Fruit fly (Drosophila melanogaster) whole organism, embryonic: ENCODE data around the gene Papss.
A peak's percentile ranks its signal among the peaks of the same experiment; 100 is the strongest.

ENCODE experiments used
- Asciz ChIP-seq: fragments of 200-800 bp; sonication (Bioruptor generic); optimal IDR thresholded peaks from 2 replicates; lab custom pipeline; 2017; ENCODE audit warnings: missing biosample characterization, mild to moderate bottlenecking, missing genetic modification characterization, missing genetic modification reagents
- Atf-2 ChIP-seq: fragments of 200-800 bp; sonication (Bioruptor generic); optimal IDR thresholded peaks from 2 replicates; lab custom pipeline; 2016; ENCODE audit warnings: missing biosample characterization, missing genetic modification characterization
- Bdp1 ChIP-seq: fragments of 200-800 bp; sonication (Bioruptor generic); optimal IDR thresholded peaks from 3 replicates; lab custom pipeline; 2016; ENCODE audit warnings: missing biosample characterization, missing genetic modification characterization
- BtbVII ChIP-seq: fragments of 200-800 bp; sonication (Bioruptor generic); optimal IDR thresholded peaks from 3 replicates; lab custom pipeline; 2017; ENCODE audit warnings: missing biosample characterization, mild to moderate bottlenecking, missing genetic modification characterization
- CG1602 ChIP-seq: fragments of 200-800 bp; sonication (Bioruptor generic); optimal IDR thresholded peaks from 3 replicates; lab custom pipeline; 2016; ENCODE audit warnings: missing biosample characterization, missing genetic modification characterization
- CG16813 ChIP-seq: fragments of 200-800 bp; sonication (Bioruptor generic); IDR thresholded peaks from 3 replicates; pipeline ENCODE4 v1.3.6; 2022; ENCODE audit warnings: missing biosample characterization, missing genetic modification characterization; ENCODE audit not compliant: partially characterized antibody
- CG16863 ChIP-seq: fragments of 200-800 bp; sonication (Bioruptor generic); optimal IDR thresholded peaks from 3 replicates; lab custom pipeline; 2016; ENCODE audit warnings: missing biosample characterization, missing genetic modification characterization
- CG17186 ChIP-seq: fragments of 200-800 bp; sonication (Bioruptor generic); optimal IDR thresholded peaks from 3 replicates; lab custom pipeline; 2017; ENCODE audit warnings: missing biosample characterization, missing genetic modification reagents, missing genetic modification characterization
- CG17328 ChIP-seq: fragments of 200-800 bp; sonication (Bioruptor generic); IDR thresholded peaks from 2 replicates; pipeline ENCODE4 v1.3.6; 2022; ENCODE audit warnings: missing biosample characterization, missing genetic modification characterization
- CG17612 ChIP-seq: fragments of 200-800 bp; sonication (Bioruptor generic); IDR thresholded peaks from 2 replicates; pipeline ENCODE4 v1.3.6; 2022; ENCODE audit warnings: missing biosample characterization, missing genetic modification characterization
- CG18011 ChIP-seq: fragments of 200-800 bp; sonication (Bioruptor generic); optimal IDR thresholded peaks from 2 replicates; lab custom pipeline; 2017; ENCODE audit warnings: missing biosample characterization, missing genetic modification characterization, mild to moderate bottlenecking, moderate library complexity, missing genotype
- CG2116 ChIP-seq: fragments of 200-800 bp; sonication (Bioruptor generic); optimal IDR thresholded peaks from 3 replicates; lab custom pipeline; 2018; ENCODE audit warnings: missing biosample characterization, mild to moderate bottlenecking, missing genetic modification characterization
- CG2199 ChIP-seq: fragments of 200-800 bp; sonication (Bioruptor generic); IDR thresholded peaks from 3 replicates; pipeline ENCODE4 v1.3.6; 2022; ENCODE audit warnings: missing biosample characterization, missing genetic modification characterization
- CG31388 ChIP-seq: fragments of 200-800 bp; sonication (Bioruptor generic); optimal IDR thresholded peaks from 2 replicates; lab custom pipeline; 2016; ENCODE audit warnings: missing biosample characterization, missing genetic modification characterization
- CG31441 ChIP-seq: fragments of 200-800 bp; sonication (Bioruptor generic); IDR thresholded peaks from 2 replicates; pipeline ENCODE4 v1.3.6; 2022; ENCODE audit warnings: missing biosample characterization, missing genetic modification characterization
- CG32532 ChIP-seq: fragments of 200-800 bp; sonication (Bioruptor generic); IDR thresholded peaks from 2 replicates; pipeline ENCODE4 v1.3.6; 2022; ENCODE audit warnings: missing biosample characterization, missing genetic modification characterization
- CG3847 ChIP-seq: fragments of 200-800 bp; sonication (Bioruptor generic); IDR thresholded peaks from 2 replicates; pipeline ENCODE4 v1.3.6; 2022; ENCODE audit warnings: missing biosample characterization, missing genetic modification characterization
- CG4404 ChIP-seq: fragments of 200-800 bp; sonication (Bioruptor generic); IDR thresholded peaks from 2 replicates; pipeline ENCODE4 v1.3.6; 2022; ENCODE audit warnings: missing biosample characterization, missing genetic modification characterization
- CG4707 ChIP-seq: fragments of 200-800 bp; sonication (Bioruptor generic); optimal IDR thresholded peaks from 2 replicates; lab custom pipeline; 2018; ENCODE audit warnings: missing biosample characterization, mild to moderate bottlenecking, missing genetic modification characterization, moderate library complexity
- CG5180 ChIP-seq: fragments of 200-800 bp; sonication (Bioruptor generic); optimal IDR thresholded peaks from 3 replicates; lab custom pipeline; 2017; ENCODE audit warnings: missing biosample characterization, missing genetic modification characterization, mild to moderate bottlenecking, moderate library complexity, missing genetic modification reagents
- CG6689 ChIP-seq: fragments of 200-800 bp; sonication (Bioruptor generic); IDR thresholded peaks from 2 replicates; pipeline ENCODE4 v1.3.6; 2022; ENCODE audit warnings: missing biosample characterization, missing genetic modification characterization
- CG6765 ChIP-seq: fragments of 200-800 bp; sonication (Bioruptor generic); optimal IDR thresholded peaks from 3 replicates; lab custom pipeline; 2017; ENCODE audit warnings: missing biosample characterization, mild to moderate bottlenecking, missing genetic modification characterization
- CG7745 ChIP-seq: fragments of 200-800 bp; sonication (Bioruptor generic); optimal IDR thresholded peaks from 2 replicates; lab custom pipeline; 2018; ENCODE audit warnings: missing biosample characterization, mild to moderate bottlenecking, missing genetic modification characterization, moderate library complexity
- CkIIα-i1 ChIP-seq: fragments of 200-800 bp; sonication (Bioruptor generic); IDR thresholded peaks from 2 replicates; pipeline ENCODE4 v1.3.6; 2022; ENCODE audit warnings: missing biosample characterization, missing genetic modification characterization
- D19A ChIP-seq: fragments of 200-800 bp; optimal IDR thresholded peaks from 3 replicates; lab custom pipeline; 2019; ENCODE audit warnings: missing biosample characterization, mild to moderate bottlenecking, missing genetic modification characterization, moderate library complexity
- E2f2 ChIP-seq: fragments of 200-800 bp; sonication (Bioruptor generic); IDR thresholded peaks from 2 replicates; pipeline ENCODE4 v1.3.6; 2022; ENCODE audit warnings: missing biosample characterization, missing genetic modification characterization
- Fer1 ChIP-seq: fragments of 200-800 bp; sonication (Bioruptor generic); optimal IDR thresholded peaks from 2 replicates; lab custom pipeline; 2017; ENCODE audit warnings: missing biosample characterization, mild to moderate bottlenecking, missing genetic modification characterization
- Hmr ChIP-seq: fragments of 200-800 bp; sonication (Bioruptor generic); optimal IDR thresholded peaks from 3 replicates; lab custom pipeline; 2017; ENCODE audit warnings: mild to moderate bottlenecking, missing biosample characterization, missing genetic modification reagents, missing genetic modification characterization
- Hr51 ChIP-seq, 2 experiments: fragments of 200-800 bp; sonication (Bioruptor generic); optimal IDR thresholded peaks; 2 replicates in 1 of 2; 3 replicates in 1 of 2; lab custom pipeline; 2016 to 2018; ENCODE audit warnings: missing biosample characterization in 2 of 2, missing genetic modification characterization in 2 of 2, mild to moderate bottlenecking in 1 of 2, moderate library complexity in 1 of 2
- NC2β ChIP-seq: fragments of 200-800 bp; sonication (Bioruptor generic); optimal IDR thresholded peaks from 2 replicates; lab custom pipeline; 2016; ENCODE audit warnings: missing biosample characterization, missing genetic modification characterization
- Sin3A ChIP-seq: fragments of >200 bp; optimal IDR thresholded peaks from 2 replicates; lab custom pipeline; 2018
- YL-1 ChIP-seq: fragments of 200-800 bp; sonication (Bioruptor generic); optimal IDR thresholded peaks from 3 replicates; lab custom pipeline; 2017; ENCODE audit warnings: missing biosample characterization, mild to moderate bottlenecking, missing genetic modification characterization
- al ChIP-seq: fragments of 200-800 bp; sonication (Bioruptor generic); IDR thresholded peaks from 2 replicates; pipeline ENCODE4 v1.3.6; 2022; ENCODE audit warnings: missing biosample characterization, missing genetic modification characterization
- bab2 ChIP-seq: fragments of 200-800 bp; sonication (Bioruptor generic); optimal IDR thresholded peaks from 2 replicates; lab custom pipeline; 2016; ENCODE audit warnings: missing biosample characterization, missing genetic modification characterization
- cato ChIP-seq: fragments of 200-800 bp; sonication (Bioruptor generic); optimal IDR thresholded peaks from 2 replicates; lab custom pipeline; 2016; ENCODE audit warnings: missing biosample characterization, missing genetic modification characterization, borderline replicate concordance
- cg ChIP-seq: fragments of 200-800 bp; sonication (Bioruptor generic); optimal IDR thresholded peaks from 3 replicates; lab custom pipeline; 2019; ENCODE audit warnings: missing biosample characterization, mild to moderate bottlenecking, missing genetic modification characterization, moderate library complexity
- chm ChIP-seq: fragments of 200-800 bp; sonication (Bioruptor generic); IDR thresholded peaks from 2 replicates; pipeline ENCODE4 v1.3.6; 2022; ENCODE audit warnings: missing biosample characterization, missing genetic modification characterization
- corto ChIP-seq: fragments of 200-800 bp; sonication (Bioruptor generic); optimal IDR thresholded peaks from 2 replicates; lab custom pipeline; 2016; ENCODE audit warnings: missing biosample characterization, mild to moderate bottlenecking, missing genetic modification characterization, moderate library complexity
- dimm ChIP-seq: fragments of 200-800 bp; sonication (Bioruptor generic); IDR thresholded peaks from 2 replicates; pipeline ENCODE4 v1.3.6; 2022; ENCODE audit warnings: missing biosample characterization, missing genetic modification characterization
- fd3F ChIP-seq: fragments of 200-800 bp; sonication (Bioruptor generic); optimal IDR thresholded peaks from 2 replicates; lab custom pipeline; 2018; ENCODE audit warnings: missing biosample characterization, mild to moderate bottlenecking, missing genetic modification characterization, moderate library complexity
- fd96Cb ChIP-seq: fragments of 200-800 bp; sonication (Bioruptor generic); optimal IDR thresholded peaks from 2 replicates; lab custom pipeline; 2018; ENCODE audit warnings: missing biosample characterization, mild to moderate bottlenecking, missing genetic modification characterization, moderate library complexity
- ham ChIP-seq: fragments of 200-800 bp; sonication (Bioruptor generic); IDR thresholded peaks from 2 replicates; pipeline ENCODE4 v1.3.6; 2022; ENCODE audit warnings: missing biosample characterization, missing genetic modification characterization
- hb ChIP-seq: fragments of 200-800 bp; sonication (Bioruptor generic); IDR thresholded peaks from 3 replicates; pipeline ENCODE4 v1.3.6; 2022; ENCODE audit warnings: missing biosample characterization, missing genetic modification characterization; ENCODE audit not compliant: partially characterized antibody
- lov ChIP-seq, 2 experiments: fragments of 200-800 bp in 1 of 2; fragments of >200 bp in 1 of 2; sonication (Bioruptor generic) in 1 of 2; IDR thresholded peaks in 1 of 2; optimal IDR thresholded peaks in 1 of 2; 2 replicates in 1 of 2; 3 replicates in 1 of 2; pipeline versions ENCODE4 v1.3.6 to Lab custom; 2017 to 2022; ENCODE audit warnings: missing biosample characterization in 1 of 2, missing genetic modification characterization in 1 of 2
- org-1 ChIP-seq: fragments of 200-800 bp; sonication (Bioruptor generic); optimal IDR thresholded peaks from 2 replicates; lab custom pipeline; 2017; ENCODE audit warnings: missing biosample characterization, missing genetic modification characterization
- pan ChIP-seq, 4 experiments: fragments of >200 bp in 3 of 4; fragments of 200-800 bp in 1 of 4; sonication (Bioruptor generic) in 1 of 4; optimal IDR thresholded peaks in 3 of 4; IDR thresholded peaks in 1 of 4; 2 replicates each; pipeline versions ENCODE4 v1.3.6 to Lab custom; 2017 to 2022; ENCODE audit warnings: missing biosample characterization in 2 of 4, missing genetic modification characterization in 2 of 4, mixed read lengths in 1 of 4
- schlank ChIP-seq: fragments of 200-800 bp; sonication (Bioruptor generic); optimal IDR thresholded peaks from 2 replicates; lab custom pipeline; 2018; ENCODE audit warnings: missing biosample characterization, mild to moderate bottlenecking, missing genetic modification characterization
- tll ChIP-seq, 2 experiments: fragments of 200-800 bp in 1 of 2; fragments of >200 bp in 1 of 2; sonication (Bioruptor generic) in 1 of 2; optimal IDR thresholded peaks; 2 replicates each; lab custom pipeline; 2017 to 2019; ENCODE audit warnings: missing biosample characterization in 2 of 2, missing genetic modification characterization in 2 of 2, mild to moderate bottlenecking in 1 of 2, moderate library complexity in 1 of 2

Gene Papss

dm6 chr3L:19834143-19834794 lies 10.8 kb upstream of the Papss start, which contains the start of the genes trc and CG32221 (continued):
- TF ChIP-seq CG5180 (GFP tag; lab: Kevin White, UChicago) (no peak), al (GFP tag; lab: Robert Waterston, UW) (0 out of 2 replicates have a peak, but pooled peaks have one; percentile 33), CG1602 (peak; percentile 17), Asciz (no peak), cg (GFP tag; lab: Kevin White, UChicago) (no peak), CG17328 (GFP tag; lab: Robert Waterston, UW) (peak; percentile 45; the same call in 1 of the 2 replicates), Bdp1 (GFP tag; lab: Kevin White, UChicago) (no peak), Atf-2 (no peak), pan (optimal IDR thresholded peaks at IDR 0.05; lab: Kevin White, UChicago) (no peak), pan (GFP tag; optimal IDR thresholded peaks at IDR 0.05 in 1 of 2, IDR thresholded peaks at IDR 0.05 in 1 of 2) (peak in 1 of 2 experiments; percentile 7), CG7745 (no peak), CG31441 (GFP tag; lab: Robert Waterston, UW) (no peak), NC2β (GFP tag; lab: Kevin White, UChicago) (no peak), CG16813 (GFP tag; lab: Robert Waterston, UW) (peak; percentile 74), Sin3A (lab: Kevin White, UChicago) (peak; percentile 48), E2f2 (GFP tag; lab: Robert Waterston, UW) (peak; percentile 41; the same call in 1 of the 2 replicates), CG2199 (GFP tag; lab: Robert Waterston, UW) (no peak), CG3847 (GFP tag; lab: Robert Waterston, UW) (peak; percentile 51; the same call in 1 of the 2 replicates), CG18011 (GFP tag; lab: Kevin White, UChicago) (no peak), schlank (peak; percentile 39), CG6765 (GFP tag; lab: Kevin White, UChicago) (peak; percentile 51), cato (GFP tag; lab: Kevin White, UChicago) (no peak), CG4404 (no peak), dimm (no peak), Fer1 (peak; percentile 70), Hr51 (GFP tag; optimal IDR thresholded peaks at IDR 0.05; lab: Kevin White, UChicago) (no peak), CG32532 (GFP tag; lab: Robert Waterston, UW) (peak; percentile 71), fd3F (GFP tag; lab: Kevin White, UChicago) (peak; percentile 10), chm (GFP tag; lab: Robert Waterston, UW) (peak; percentile 67), bab2 (no peak), ham (GFP tag; lab: Robert Waterston, UW) (no peak), CG16863 (GFP tag; lab: Kevin White, UChicago) (no peak), CG4707 (GFP tag; lab: Kevin White, UChicago) (no peak), corto (no peak), YL-1 (GFP tag; lab: Kevin White, UChicago) (peak; percentile 94), fd96Cb (tag; lab: Kevin White, UChicago) (no peak), Hmr (GFP tag; lab: Kevin White, UChicago) (no peak), CG17612 (0 out of 2 replicates have a peak, but pooled peaks have one; percentile 10), BtbVII (GFP tag; lab: Kevin White, UChicago) (no peak), CG2116 (peak; percentile 62), CG31388 (GFP tag; lab: Kevin White, UChicago) (no peak), CG17186 (peak; percentile 51), CG6689 (no peak), tll (GFP tag; optimal IDR thresholded peaks at IDR 0.05; lab: Kevin White, UChicago) (no peak), hb (GFP tag; lab: Robert Waterston, UW) (peak; percentile 54; the same call in 1 of the 3 replicates), CkIIα-i1 (GFP tag; lab: Robert Waterston, UW) (no peak), D19A (tag; lab: Kevin White, UChicago) (no peak), org-1 (no peak), lov (optimal IDR thresholded peaks at IDR 0.05; lab: Kevin White, UChicago) (no peak), lov (GFP tag; IDR thresholded peaks at IDR 0.05; lab: Robert Waterston, UW) (0 out of 3 replicates have a peak, but pooled peaks have one; percentile 41)
